Fruit fly (Drosophila melanogaster) S2 (cell line): Measurements from ENCODE around the gene CG11345.

Experiments used
- CG8478 ChIP-seq: fragments of >200 bp; optimal IDR thresholded peaks from 2 replicates; lab custom pipeline; 2018
- CTCF ChIP-seq, 2 experiments: fragments of >200 bp; optimal IDR thresholded peaks; 2 replicates each; lab custom pipeline; 2018

dm6 chr3L:4489490-4489889 is 31.5 kb upstream of the CG11345 start:
- TF ChIP-seq CTCF (optimal IDR thresholded peaks at IDR 0.05; lab: Kevin White, UChicago) (no peak), CG8478 (lab: Kevin White, UChicago) (no peak)
